Worm (Caenorhabditis elegans) whole organism, L2 larva: Measurements from ENCODE around the gene cutl-12.

Source experiments
- C34F6.9 ChIP-seq: fragments of 150-350 bp; optimal IDR thresholded peaks from 2 replicates; lab custom pipeline; 2014; ENCODE audit warnings: missing biosample characterization, missing genetic modification characterization
- F13H6.1 ChIP-seq: sonication (generic microtip); optimal IDR thresholded peaks from 2 replicates; lab custom pipeline; 2016; ENCODE audit warnings: missing genetic modification characterization, missing compliant biosample characterization
- R02D3.7 ChIP-seq: fragments of 150-350 bp; optimal IDR thresholded peaks from 2 replicates; lab custom pipeline; 2014; ENCODE audit warnings: missing biosample characterization, missing genetic modification characterization
- alr-1 ChIP-seq: fragments of 150-350 bp; optimal IDR thresholded peaks from 2 replicates; lab custom pipeline; 2014; ENCODE audit warnings: missing biosample characterization, missing genetic modification characterization
- aly-2 ChIP-seq: fragments of 150-350 bp; optimal IDR thresholded peaks from 2 replicates; lab custom pipeline; 2014; ENCODE audit warnings: missing biosample characterization, missing genetic modification characterization
- blmp-1 ChIP-seq: sonication (generic microtip); optimal IDR thresholded peaks from 2 replicates; lab custom pipeline; 2017; ENCODE audit warnings: missing genetic modification characterization, mild to moderate bottlenecking, missing compliant biosample characterization, antibody characterized with exemption, moderate library complexity; ENCODE audit not compliant: insufficient read depth
- ceh-16 ChIP-seq: fragments of 150-350 bp; optimal IDR thresholded peaks from 2 replicates; lab custom pipeline; 2014; ENCODE audit warnings: missing biosample characterization, missing genetic modification characterization
- crh-2 ChIP-seq: sonication (generic microtip); optimal IDR thresholded peaks from 2 replicates; lab custom pipeline; 2017; ENCODE audit warnings: missing biosample characterization, missing genetic modification characterization
- dmd-4 ChIP-seq: sonication (generic microtip); optimal IDR thresholded peaks from 2 replicates; lab custom pipeline; 2017; ENCODE audit warnings: missing biosample characterization, missing genetic modification characterization
- egl-27 ChIP-seq: sonication (generic microtip); optimal IDR thresholded peaks from 3 replicates; lab custom pipeline; 2017; ENCODE audit warnings: missing biosample characterization, missing genetic modification reagents, missing genetic modification characterization
- elt-1 ChIP-seq: fragments of 150-350 bp; optimal IDR thresholded peaks from 2 replicates; lab custom pipeline; 2014; ENCODE audit warnings: missing biosample characterization, missing genetic modification characterization
- elt-3 ChIP-seq: sonication (generic microtip); optimal IDR thresholded peaks from 2 replicates; lab custom pipeline; 2017; ENCODE audit warnings: missing biosample characterization, missing genetic modification characterization
- fos-1 ChIP-seq: fragments of 150-350 bp; optimal IDR thresholded peaks from 2 replicates; lab custom pipeline; 2014; ENCODE audit warnings: missing biosample characterization, missing genetic modification characterization
- gmeb-1 ChIP-seq: fragments of 150-350 bp; optimal IDR thresholded peaks from 2 replicates; lab custom pipeline; 2014; ENCODE audit warnings: missing biosample characterization, missing genetic modification characterization
- lin-13 ChIP-seq: fragments of 150-350 bp; optimal IDR thresholded peaks from 2 replicates; lab custom pipeline; 2014; ENCODE audit warnings: missing biosample characterization, missing genetic modification reagents, missing genetic modification characterization
- lin-39 ChIP-seq: fragments of 150-350 bp; optimal IDR thresholded peaks from 2 replicates; lab custom pipeline; 2014; ENCODE audit warnings: missing biosample characterization, missing genetic modification reagents, missing genetic modification characterization
- lsy-2 ChIP-seq, 2 experiments: fragments of 150-350 bp in 1 of 2; sonication (generic microtip) in 1 of 2; optimal IDR thresholded peaks; 2 replicates each; lab custom pipeline; 2014 to 2017; ENCODE audit warnings: missing biosample characterization in 2 of 2, missing genetic modification characterization in 2 of 2
- nhr-10 ChIP-seq: sonication (generic microtip); optimal IDR thresholded peaks from 2 replicates; lab custom pipeline; 2017; ENCODE audit warnings: missing biosample characterization, missing genetic modification characterization
- nhr-12 ChIP-seq: fragments of 150-350 bp; optimal IDR thresholded peaks from 2 replicates; lab custom pipeline; 2014; ENCODE audit warnings: missing biosample characterization, missing genetic modification characterization
- nhr-129 ChIP-seq: fragments of 150-350 bp; optimal IDR thresholded peaks from 2 replicates; lab custom pipeline; 2014; ENCODE audit warnings: missing biosample characterization, missing genetic modification characterization
- nhr-21 ChIP-seq: fragments of 150-350 bp; optimal IDR thresholded peaks from 2 replicates; lab custom pipeline; 2014; ENCODE audit warnings: missing biosample characterization, missing genetic modification characterization
- nhr-23 ChIP-seq: fragments of 150-350 bp; optimal IDR thresholded peaks from 2 replicates; lab custom pipeline; 2014; ENCODE audit warnings: missing biosample characterization, missing genetic modification reagents, missing genetic modification characterization
- nhr-237 ChIP-seq: fragments of 150-350 bp; optimal IDR thresholded peaks from 2 replicates; lab custom pipeline; 2014; ENCODE audit warnings: missing biosample characterization, missing genetic modification characterization
- nhr-25 ChIP-seq: fragments of 150-350 bp; sonication (generic microtip); optimal IDR thresholded peaks from 3 replicates; lab custom pipeline; 2014; ENCODE audit warnings: missing biosample characterization, missing genetic modification characterization
- nhr-6 ChIP-seq: fragments of 150-350 bp; optimal IDR thresholded peaks from 2 replicates; lab custom pipeline; 2014; ENCODE audit warnings: missing biosample characterization, missing genetic modification characterization
- peb-1 ChIP-seq: fragments of 150-350 bp; optimal IDR thresholded peaks from 2 replicates; lab custom pipeline; 2014; ENCODE audit warnings: missing biosample characterization, missing genetic modification characterization
- sem-4 ChIP-seq: fragments of 150-350 bp; optimal IDR thresholded peaks from 2 replicates; lab custom pipeline; 2014; ENCODE audit warnings: missing biosample characterization, missing genetic modification reagents, missing genetic modification characterization
- skn-1 ChIP-seq: sonication (generic microtip); optimal IDR thresholded peaks from 2 replicates; lab custom pipeline; 2017; ENCODE audit warnings: missing biosample characterization, missing genetic modification characterization
- sma-3 ChIP-seq: sonication (generic microtip); optimal IDR thresholded peaks from 2 replicates; lab custom pipeline; 2016; ENCODE audit warnings: missing genetic modification reagents, missing genetic modification characterization, missing compliant biosample characterization
- sma-9 ChIP-seq, 2 experiments: fragments of 150-350 bp in 1 of 2; sonication (generic microtip) in 1 of 2; optimal IDR thresholded peaks; 2 replicates each; lab custom pipeline; 2014 to 2016; ENCODE audit warnings: missing genetic modification characterization in 2 of 2, mild to moderate bottlenecking in 1 of 2, missing biosample characterization in 1 of 2, missing compliant biosample characterization in 1 of 2, missing genetic modification reagents in 1 of 2, moderate library complexity in 1 of 2
- snpc-4 ChIP-seq: fragments of 150-350 bp; optimal IDR thresholded peaks from 2 replicates; lab custom pipeline; 2014; ENCODE audit warnings: missing biosample characterization, missing genetic modification characterization
- unc-39 ChIP-seq: fragments of 150-350 bp; optimal IDR thresholded peaks from 2 replicates; lab custom pipeline; 2014; ENCODE audit warnings: missing biosample characterization, missing genetic modification characterization
- unc-55 ChIP-seq: fragments of 150-350 bp; sonication (generic microtip); optimal IDR thresholded peaks from 3 replicates; lab custom pipeline; 2014; ENCODE audit warnings: missing biosample characterization, missing genetic modification reagents, missing genetic modification characterization
- unc-62 ChIP-seq: fragments of 150-350 bp; optimal IDR thresholded peaks from 2 replicates; lab custom pipeline; 2014; ENCODE audit warnings: missing biosample characterization, missing genetic modification reagents, missing genetic modification characterization
- zag-1 ChIP-seq: fragments of 150-350 bp; optimal IDR thresholded peaks from 2 replicates; lab custom pipeline; 2014; ENCODE audit warnings: missing biosample characterization, missing genetic modification characterization
- ztf-1 ChIP-seq: fragments of 200-800 bp; sonication (Bioruptor generic); conservative IDR thresholded peaks from 2 replicates; pipeline ENCODE4 v1.3.6; 2022; ENCODE audit warnings: missing genetic modification characterization, missing compliant biosample characterization

Gene cutl-12

ce11 chrII:8602337-8602944 lies 31.8 kb downstream of the cutl-12 start, which contains the start of the genes cpf-1 and rpl-26:
TSS of gene cpf-1 (minus strand) at chrII:8602440.
TSS of gene rpl-26 (plus strand) at chrII:8602785.
- TF ChIP-seq lsy-2 (tag; optimal IDR thresholded peaks at IDR 0.05; lab: Kevin White, UChicago) (peak; percentile 22 to 89), zag-1 (tag; lab: Kevin White, UChicago) (no peak), snpc-4 (peak; percentile 75), peb-1 (tag; lab: Kevin White, UChicago) (no peak), crh-2 (tag; lab: Kevin White, UChicago) (peak; percentile 60), gmeb-1 (tag; lab: Kevin White, UChicago) (peak; percentile 71), nhr-129 (peak; percentile 47), sma-3 (peak; percentile 4), R02D3.7 (tag; lab: Kevin White, UChicago) (no peak), C34F6.9 (tag; lab: Kevin White, UChicago) (peak; percentile 77), sma-9 (GFP tag; optimal IDR thresholded peaks at IDR 0.05; lab: Kevin White, UChicago) (peak; percentile 24), sma-9 (tag; optimal IDR thresholded peaks at IDR 0.05; lab: Kevin White, UChicago) (no peak), nhr-21 (tag; lab: Kevin White, UChicago) (no peak), unc-55 (peak; percentile 75), aly-2 (no peak), sem-4 (tag; lab: Kevin White, UChicago) (peak; percentile 49), fos-1 (tag; lab: Kevin White, UChicago) (peak; percentile 33)

- TF ChIP-seq fos-1 (tag; lab: Kevin White, UChicago): no peak
- no peak for TF ChIP-seq lin-39 (tag; lab: Kevin White, UChicago)
- no peak for TF ChIP-seq sma-3
- no peak for TF ChIP-seq lin-13 (GFP tag; lab: Kevin White, UChicago)
- TF ChIP-seq ztf-1 (GFP tag; lab: Robert Waterston, UW): no peak
- TF ChIP-seq egl-27: no peak
- no peak for TF ChIP-seq nhr-12 (tag; lab: Kevin White, UChicago)
- TF ChIP-seq nhr-23 (tag; lab: Kevin White, UChicago): no peak
- no peak for TF ChIP-seq blmp-1 (tag; lab: Kevin White, UChicago)
- TF ChIP-seq zag-1 (tag; lab: Kevin White, UChicago): no peak
- no peak for TF ChIP-seq ceh-16 (tag; lab: Kevin White, UChicago)
- no peak for TF ChIP-seq elt-3 (tag; lab: Kevin White, UChicago)
- no peak for TF ChIP-seq unc-39 (tag; lab: Kevin White, UChicago)
- TF ChIP-seq elt-1: no peak
- TF ChIP-seq unc-62 (GFP tag; lab: Kevin White, UChicago): no peak
These were observed 34.1 kb downstream of the cutl-12 start, which contains the start of gene pigg-1 for ce11 chrII:8600165-8600564. TSS of gene pigg-1 (minus strand) at chrII:8600265.

DNA sequence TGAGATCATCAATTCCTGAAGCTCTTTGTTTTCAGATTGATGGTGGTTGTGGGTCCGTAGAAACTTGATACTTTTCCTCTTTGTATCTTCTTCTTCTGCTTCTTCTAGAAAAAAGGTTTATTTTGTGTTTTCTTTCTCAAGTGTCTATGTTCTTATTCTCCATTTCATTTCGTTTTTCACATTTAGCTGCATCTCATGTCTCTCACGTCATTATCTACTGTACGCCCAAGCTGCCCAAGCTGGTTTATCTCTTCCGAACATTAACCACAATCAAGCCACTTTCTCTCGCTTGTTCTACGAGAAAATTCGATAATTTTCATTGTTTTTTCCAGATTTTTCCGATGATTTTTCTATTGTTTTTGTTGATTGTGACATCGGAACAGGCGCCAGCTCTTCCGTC lies 35.1 kb downstream of the cutl-12 start, which contains the start of gene F28C6.5:
F28C6.5 (plus strand) TSS at position 301 of the 400 bp plus-strand sequence.
- TF ChIP-seq egl-27: no peak
- no peak for TF ChIP-seq lin-13 (GFP tag; lab: Kevin White, UChicago)
- no peak for TF ChIP-seq nhr-237 (tag; lab: Kevin White, UChicago)
- no peak for TF ChIP-seq peb-1 (tag; lab: Kevin White, UChicago)
- no peak for TF ChIP-seq blmp-1 (tag; lab: Kevin White, UChicago)
- no peak for TF ChIP-seq nhr-25 (tag; lab: Kevin White, UChicago)

ce11 chrII:8593840-8594625 lies 40.3 kb downstream of the cutl-12 start, which contains the start of gene aptf-3:
TSS of gene aptf-3 (plus strand) at chrII:8594190.
- TF ChIP-seq aly-2 (no peak), lin-13 (GFP tag; lab: Kevin White, UChicago) (no peak), elt-3 (tag; lab: Kevin White, UChicago) (no peak), blmp-1 (tag; lab: Kevin White, UChicago) (no peak), crh-2 (tag; lab: Kevin White, UChicago) (no peak), nhr-129 (no peak), unc-55 (no peak), nhr-10 (tag; lab: Kevin White, UChicago) (no peak), ceh-16 (tag; lab: Kevin White, UChicago) (no peak), fos-1 (tag; lab: Kevin White, UChicago) (no peak), zag-1 (tag; lab: Kevin White, UChicago) (no peak), alr-1 (tag; lab: Kevin White, UChicago) (no peak), nhr-25 (tag; lab: Kevin White, UChicago) (no peak), F13H6.1 (tag; lab: Kevin White, UChicago) (no peak), unc-62 (GFP tag; lab: Kevin White, UChicago) (no peak), skn-1 (tag; lab: Kevin White, UChicago) (no peak), dmd-4 (no peak), nhr-6 (no peak), sma-9 (GFP tag; optimal IDR thresholded peaks at IDR 0.05; lab: Kevin White, UChicago) (no peak), sma-9 (tag; optimal IDR thresholded peaks at IDR 0.05; lab: Kevin White, UChicago) (no peak)
- TF ChIP-seq, all 48 proteins: peak for 0
